Fruit fly (Drosophila melanogaster) whole organism, embryonic: Measurements from ENCODE around the gene SMC5.

Experiments
- Bdp1 ChIP-seq: fragments of 200-800 bp; sonication (Bioruptor generic); optimal IDR thresholded peaks from 3 replicates; lab custom pipeline; 2016; ENCODE audit warnings: missing biosample characterization, missing genetic modification characterization
- CG7987 ChIP-seq: fragments of 200-800 bp; sonication (Bioruptor generic); optimal IDR thresholded peaks from 2 replicates; lab custom pipeline; 2018; ENCODE audit warnings: missing biosample characterization, mild to moderate bottlenecking, missing genetic modification characterization, moderate library complexity
- CG9215 ChIP-seq: fragments of 200-800 bp; sonication (Bioruptor generic); IDR thresholded peaks from 2 replicates; pipeline ENCODE4 v1.3.6; 2022; ENCODE audit warnings: missing biosample characterization, missing genetic modification characterization
- Hsf ChIP-seq: fragments of 200-800 bp; sonication (Bioruptor generic); optimal IDR thresholded peaks from 3 replicates; lab custom pipeline; 2016; ENCODE audit warnings: missing biosample characterization, missing genetic modification characterization
- fd96Cb ChIP-seq: fragments of 200-800 bp; sonication (Bioruptor generic); optimal IDR thresholded peaks from 2 replicates; lab custom pipeline; 2018; ENCODE audit warnings: missing biosample characterization, mild to moderate bottlenecking, missing genetic modification characterization, moderate library complexity
- gem ChIP-seq: fragments of 200-800 bp; sonication (Bioruptor generic); optimal IDR thresholded peaks from 2 replicates; lab custom pipeline; 2019; ENCODE audit warnings: missing biosample characterization, mild to moderate bottlenecking, missing genetic modification characterization, moderate library complexity
- insv ChIP-seq, 2 experiments: fragments of 200-800 bp; sonication (Bioruptor generic); optimal IDR thresholded peaks; 3 replicates each; lab custom pipeline; 2016 to 2018; ENCODE audit warnings: missing biosample characterization in 2 of 2, missing genetic modification characterization in 2 of 2
- so ChIP-seq: fragments of 200-800 bp; sonication (Bioruptor generic); IDR thresholded peaks from 3 replicates; pipeline ENCODE4 v1.3.6; 2022; ENCODE audit warnings: missing biosample characterization, missing genetic modification characterization
- sug ChIP-seq: fragments of 200-800 bp; optimal IDR thresholded peaks from 2 replicates; lab custom pipeline; 2019; ENCODE audit warnings: missing biosample characterization, mild to moderate bottlenecking, missing genetic modification characterization, moderate library complexity

DNA sequence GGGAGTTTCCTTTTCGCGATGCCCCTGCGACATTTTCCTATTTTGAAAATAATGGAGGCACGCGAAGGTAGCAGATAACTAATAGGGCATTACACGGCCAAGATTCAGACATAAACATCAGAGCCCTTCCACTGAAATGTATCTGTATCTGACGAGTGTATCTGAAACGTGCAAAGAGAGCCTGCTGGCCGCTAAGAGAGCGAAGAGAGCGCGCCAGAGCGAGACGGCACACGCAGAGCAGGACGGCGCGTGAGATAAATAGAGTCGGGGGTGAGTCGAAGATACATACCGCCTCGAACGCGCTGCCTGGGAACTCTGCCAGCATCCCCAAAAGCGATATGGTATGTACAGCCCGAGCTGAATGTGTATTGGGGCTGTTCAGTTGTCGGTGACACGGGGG is 15.7 kb downstream of the SMC5 start:
- TF ChIP-seq CG9215 (GFP tag; lab: Robert Waterston, UW) (no peak), gem (tag; lab: Kevin White, UChicago) (no peak), Bdp1 (no peak), insv (GFP tag; optimal IDR thresholded peaks at IDR 0.05; lab: Kevin White, UChicago) (no peak), so (GFP tag; lab: Robert Waterston, UW) (no peak), Hsf (no peak), CG7987 (GFP tag; lab: Kevin White, UChicago) (no peak), sug (tag; lab: Kevin White, UChicago) (no peak), fd96Cb (tag; lab: Kevin White, UChicago) (no peak)
